Fruit fly (Drosophila melanogaster): ENCODE data around the gene CG8773.

CG8773 gene

dm6 chr3R:13309133-13309711 is 14.7 kb downstream of the CG8773 start (continued):
- TF ChIP-seq HLHmδ (GFP tag; optimal IDR thresholded peaks at IDR 0.05) (no peak), Xbp1 (GFP tag; optimal IDR thresholded peaks at IDR 0.05) (no peak), CG30431 (GFP tag; optimal IDR thresholded peaks at IDR 0.05) (no peak), CG12659 (GFP tag; optimal IDR thresholded peaks at IDR 0.05) (peak; percentile 61), CG16813 (GFP tag; IDR thresholded peaks at IDR 0.05; ENCODE audit: partially characterized antibody) (peak; percentile 29; the same call in 1 of the 3 replicates), CG1233 (GFP tag; optimal IDR thresholded peaks at IDR 0.05) (no peak), CG1603 (tag; optimal IDR thresholded peaks at IDR 0.05) (peak; percentile 80), Nf-YB (GFP tag; optimal IDR thresholded peaks at IDR 0.05) (no peak), CHES-1-like (GFP tag; optimal IDR thresholded peaks at IDR 0.05) (no peak), NC2α (GFP tag; optimal IDR thresholded peaks at IDR 0.05) (no peak), CG2712 (tag; optimal IDR thresholded peaks at IDR 0.05) (peak; percentile 1), CG9932 (GFP tag; IDR thresholded peaks at IDR 0.05) (no peak), Sry-δ (GFP tag; optimal IDR thresholded peaks at IDR 0.05) (peak; percentile 62), sens-2 (GFP tag; IDR thresholded peaks at IDR 0.05) (no peak), CG18011 (GFP tag; optimal IDR thresholded peaks at IDR 0.05) (peak; percentile 11), CG17361 (GFP tag; IDR thresholded peaks at IDR 0.05) (no peak), Sox100B (GFP tag; optimal IDR thresholded peaks at IDR 0.05) (no peak), ci (GFP tag; IDR thresholded peaks at IDR 0.05) (no peak), zen (tag; optimal IDR thresholded peaks at IDR 0.05) (peak; percentile 23), CG12299 (tag; optimal IDR thresholded peaks at IDR 0.05) (no peak), Blimp-1 (GFP tag; optimal IDR thresholded peaks at IDR 0.05) (no peak), CG2116 (GFP tag; optimal IDR thresholded peaks at IDR 0.05) (peak; percentile 42), Med (GFP tag) (peak; percentile 55), Sox102F (GFP tag; optimal IDR thresholded peaks at IDR 0.05) (no peak), Side (GFP tag; optimal IDR thresholded peaks at IDR 0.05) (no peak), Atf-2 (GFP tag; optimal IDR thresholded peaks at IDR 0.05) (no peak), CG10979 (tag; optimal IDR thresholded peaks at IDR 0.05) (no peak)

- TF ChIP-seq Adf1 (GFP tag; IDR thresholded peaks at IDR 0.05), result no peak
- no peak for TF ChIP-seq CG42726 (GFP tag; IDR thresholded peaks at IDR 0.05; ENCODE audit: partially characterized antibody)
- TF ChIP-seq ranshi (GFP tag; IDR thresholded peaks at IDR 0.05), result no peak
- no peak for TF ChIP-seq CG4820 (GFP tag; optimal IDR thresholded peaks at IDR 0.05)
- TF ChIP-seq CG6683 (GFP tag; optimal IDR thresholded peaks at IDR 0.05), result no peak
- TF ChIP-seq stc (GFP tag; IDR thresholded peaks at IDR 0.05), result no peak
- TF ChIP-seq Myb (GFP tag; optimal IDR thresholded peaks at IDR 0.05), result no peak
These were observed 18.5 kb downstream of the CG8773 start, which contains the start of gene CG44142 for dm6 chr3R:13313088-13313487. TSS of gene CG44142 (minus strand) at chr3R:13313188.

DNA sequence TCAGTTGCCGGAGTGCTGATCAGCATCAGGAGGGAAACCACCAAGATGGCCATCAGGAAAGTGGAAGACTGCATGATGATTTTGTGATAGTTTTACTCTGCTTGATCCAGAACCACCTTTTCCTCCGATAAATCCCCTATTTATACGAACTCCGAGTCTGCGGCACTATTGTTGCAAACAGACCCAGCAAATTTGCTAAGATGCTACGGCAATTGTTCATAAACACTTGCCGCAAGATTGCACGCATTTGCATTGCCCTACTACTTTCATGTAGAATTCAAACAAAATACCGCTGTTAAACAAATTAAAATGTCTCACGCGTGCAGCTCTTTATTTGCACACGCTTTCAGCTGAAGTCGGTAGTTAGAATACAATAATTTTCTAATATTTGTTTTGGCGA is 24.6 kb downstream of the CG8773 start, which contains the start of gene CG45080:
Gene CG45080 (minus strand): TSS at position 101 of the 400 bp plus-strand sequence.
- TF ChIP-seq phol (tag; optimal IDR thresholded peaks at IDR 0.05) (no peak), CG12942 (GFP tag; optimal IDR thresholded peaks at IDR 0.05) (no peak), CG11456 (GFP tag; IDR thresholded peaks at IDR 0.05) (0 out of 3 replicates have a peak, but pooled peaks have one; percentile 13), Scr (GFP tag; IDR thresholded peaks at IDR 0.05; ENCODE audit: partially characterized antibody) (no peak)

Measured in whole organism, embryonic.